Worm (Caenorhabditis elegans): ENCODE measurements around the gene F45H10.2.

F45H10.2 gene

ce11 chrII:13467838-13468389 lies 24.9 kb downstream of the F45H10.2 start:
- TF ChIP-seq efl-1 (optimal IDR thresholded peaks at IDR 0.05) (no peak), efl-1 (GFP tag; optimal IDR thresholded peaks at IDR 0.05 in 1 of 2) (peak in 1 of 2 experiments; percentile 66), mab-9 (GFP tag; IDR thresholded peaks at IDR 0.05) (no peak), nhr-71 (tag; optimal IDR thresholded peaks at IDR 0.05) (peak; percentile 30), nhr-19 (GFP tag; conservative IDR thresholded peaks at IDR 0.05) (peak; percentile 27; the same call in 1 of the 2 replicates), lin-14 (GFP tag; optimal IDR thresholded peaks at IDR 0.05) (peak; percentile 26), nhr-20 (tag; optimal IDR thresholded peaks at IDR 0.05) (peak; percentile 42), mdl-1 (tag; optimal IDR thresholded peaks at IDR 0.05) (peak in 1 of 2 experiments; percentile 4), lin-35 (GFP tag; optimal IDR thresholded peaks at IDR 0.05) (peak in 1 of 2 experiments; percentile 11), tlp-1 (tag; optimal IDR thresholded peaks at IDR 0.05) (peak; percentile 49), pqm-1 (tag; optimal IDR thresholded peaks at IDR 0.05) (peak; percentile 97), elt-2 (tag; optimal IDR thresholded peaks at IDR 0.05) (peak; percentile 97), sptf-1 (tag; optimal IDR thresholded peaks at IDR 0.05) (no peak), egl-27 (tag; optimal IDR thresholded peaks at IDR 0.05) (no peak), unc-62 (GFP tag; optimal IDR thresholded peaks at IDR 0.05) (no peak), unc-86 (tag; optimal IDR thresholded peaks at IDR 0.05) (no peak)

- TF ChIP-seq zip-4 (GFP tag; optimal IDR thresholded peaks at IDR 0.05), result no peak
- TF ChIP-seq unc-30 (tag; optimal IDR thresholded peaks at IDR 0.05), result no peak
- no peak for TF ChIP-seq nhr-20 (tag; optimal IDR thresholded peaks at IDR 0.05)
- TF ChIP-seq nhr-237 (tag; optimal IDR thresholded peaks at IDR 0.05), result no peak
- TF ChIP-seq efl-1 (optimal IDR thresholded peaks at IDR 0.05), result no peak
- no peak for TF ChIP-seq efl-1 (GFP tag; optimal IDR thresholded peaks at IDR 0.05 in 1 of 2)
- TF ChIP-seq hpl-2 (GFP tag; optimal IDR thresholded peaks at IDR 0.05), result no peak
- peak; percentile 26 for TF ChIP-seq blmp-1 (tag; optimal IDR thresholded peaks at IDR 0.05)
- no peak for TF ChIP-seq C16A3.4 (tag; optimal IDR thresholded peaks at IDR 0.05)
- TF ChIP-seq aha-1 (tag; optimal IDR thresholded peaks at IDR 0.05), result no peak
- TF ChIP-seq fkh-4 (tag; optimal IDR thresholded peaks at IDR 0.05; ENCODE audit: borderline replicate concordance), result no peak
- no peak for TF ChIP-seq mab-9 (GFP tag; IDR thresholded peaks at IDR 0.05)
- TF ChIP-seq fkh-8 (tag; optimal IDR thresholded peaks at IDR 0.05), result no peak
- TF ChIP-seq nhr-85 (tag), result peak; percentile 88
- no peak for TF ChIP-seq sox-4 (tag; optimal IDR thresholded peaks at IDR 0.05)
- no peak for TF ChIP-seq C04F5.9 (tag; optimal IDR thresholded peaks at IDR 0.05)
- no peak for TF ChIP-seq egl-27 (tag; optimal IDR thresholded peaks at IDR 0.05)
- TF ChIP-seq irx-1 (tag; optimal IDR thresholded peaks at IDR 0.05), result no peak
- TF ChIP-seq efl-3 (GFP tag; optimal IDR thresholded peaks at IDR 0.05), result no peak
- peak; percentile 73 for TF ChIP-seq elt-2 (tag; optimal IDR thresholded peaks at IDR 0.05)
- TF ChIP-seq sptf-1 (tag; optimal IDR thresholded peaks at IDR 0.05), result no peak
- no peak for TF ChIP-seq unc-86 (tag; optimal IDR thresholded peaks at IDR 0.05)
- TF ChIP-seq lin-39 (tag; optimal IDR thresholded peaks at IDR 0.05), result no peak
- TF ChIP-seq ama-1 (optimal IDR thresholded peaks at IDR 0.05), result no peak
- peak; percentile 54 for TF ChIP-seq lin-14 (GFP tag; optimal IDR thresholded peaks at IDR 0.05)
- TF ChIP-seq tbx-2 (tag; optimal IDR thresholded peaks at IDR 0.05), result no peak
- TF ChIP-seq ceh-8 (GFP tag; optimal IDR thresholded peaks at IDR 0.05), result no peak
- TF ChIP-seq mdl-1 (tag; optimal IDR thresholded peaks at IDR 0.05), result peak in 1 of 2 experiments; percentile 4
- no peak for TF ChIP-seq nhr-19 (GFP tag; conservative IDR thresholded peaks at IDR 0.05)
- no peak for TF ChIP-seq nhr-71 (tag; optimal IDR thresholded peaks at IDR 0.05)
- no peak for TF ChIP-seq tlp-1 (tag; optimal IDR thresholded peaks at IDR 0.05)
- no peak for TF ChIP-seq nhr-90 (tag; optimal IDR thresholded peaks at IDR 0.05; ENCODE audit: poor library complexity)
- TF ChIP-seq ceh-82 (tag; optimal IDR thresholded peaks at IDR 0.05), result no peak
- peak; percentile 60 for TF ChIP-seq mep-1 (tag; optimal IDR thresholded peaks at IDR 0.05)
- TF ChIP-seq sup-37 (GFP tag; optimal IDR thresholded peaks at IDR 0.05), result no peak
- TF ChIP-seq isw-1 (GFP tag; IDR thresholded peaks at IDR 0.05), result no peak
- no peak for TF ChIP-seq pag-3 (tag; optimal IDR thresholded peaks at IDR 0.05; ENCODE audit: borderline replicate concordance, insufficient read depth)
- no peak for TF ChIP-seq nhr-77 (tag; optimal IDR thresholded peaks at IDR 0.05)
- TF ChIP-seq unc-98 (GFP tag; IDR thresholded peaks at IDR 0.05), result no peak
- TF ChIP-seq rnt-1 (tag; optimal IDR thresholded peaks at IDR 0.05), result no peak
- no peak for TF ChIP-seq ets-5 (GFP tag; IDR thresholded peaks at IDR 0.05)
- TF ChIP-seq lsy-2 (tag; optimal IDR thresholded peaks at IDR 0.05), result peak in 1 of 2 experiments; percentile 0
Measured at ce11 chrII:13465381-13465838, 27.4 kb downstream of the F45H10.2 start.

All from whole organism, L1 larva.